Fruit fly (Drosophila melanogaster) whole organism, prepupa: ENCODE measurements around the gene Cp18.

ENCODE experiments used
- CG10631 ChIP-seq: fragments of 200-800 bp; sonication (Bioruptor generic); optimal IDR thresholded peaks from 2 replicates; lab custom pipeline; 2016; ENCODE audit warnings: missing biosample characterization, missing genetic modification characterization
- CG11294 ChIP-seq: fragments of 200-800 bp; sonication (Bioruptor generic); IDR thresholded peaks from 2 replicates; pipeline ENCODE4 v1.3.6; 2022; ENCODE audit warnings: missing biosample characterization, missing genetic modification characterization
- CG15336 ChIP-seq: fragments of 200-800 bp; sonication (Bioruptor generic); IDR thresholded peaks from 2 replicates; pipeline ENCODE4 v1.3.6; 2022; ENCODE audit warnings: missing biosample characterization, missing genetic modification characterization
- CG1621 ChIP-seq: fragments of 200-800 bp; sonication (Bioruptor generic); optimal IDR thresholded peaks from 3 replicates; lab custom pipeline; 2018; ENCODE audit warnings: missing biosample characterization, mild to moderate bottlenecking, missing genetic modification characterization
- CG16779 ChIP-seq: fragments of 200-800 bp; sonication (Bioruptor generic); optimal IDR thresholded peaks from 3 replicates; lab custom pipeline; 2017; ENCODE audit warnings: missing biosample characterization, mild to moderate bottlenecking, missing genetic modification characterization
- CG3032 ChIP-seq: fragments of 200-800 bp; optimal IDR thresholded peaks from 2 replicates; lab custom pipeline; 2019; ENCODE audit warnings: missing biosample characterization, mild to moderate bottlenecking, missing genetic modification characterization, moderate library complexity
- CG34406 ChIP-seq: fragments of 200-800 bp; sonication (Bioruptor generic); optimal IDR thresholded peaks from 3 replicates; lab custom pipeline; 2016; ENCODE audit warnings: missing biosample characterization, missing genetic modification characterization
- CG3919 ChIP-seq: fragments of 200-800 bp; sonication (Bioruptor generic); optimal IDR thresholded peaks from 3 replicates; lab custom pipeline; 2016; ENCODE audit warnings: missing biosample characterization, missing genetic modification characterization
- CG4318 ChIP-seq: fragments of 200-800 bp; sonication (Bioruptor generic); optimal IDR thresholded peaks from 3 replicates; lab custom pipeline; 2017; ENCODE audit warnings: missing biosample characterization, mild to moderate bottlenecking, missing genetic modification characterization
- CG6163 ChIP-seq: fragments of 200-800 bp; sonication (Bioruptor generic); IDR thresholded peaks from 3 replicates; pipeline ENCODE4 v1.3.6; 2022; ENCODE audit warnings: missing biosample characterization, missing genetic modification characterization
- CG6792 ChIP-seq: fragments of 200-800 bp; sonication (Bioruptor generic); optimal IDR thresholded peaks from 3 replicates; lab custom pipeline; 2016; ENCODE audit warnings: missing biosample characterization, missing genetic modification characterization
- CG6808 ChIP-seq: fragments of 200-800 bp; sonication (Bioruptor generic); optimal IDR thresholded peaks from 3 replicates; lab custom pipeline; 2017; ENCODE audit warnings: missing biosample characterization, missing genetic modification characterization, mild to moderate bottlenecking, moderate library complexity, missing genetic modification reagents
- CG7368 ChIP-seq: fragments of 200-800 bp; sonication (Bioruptor generic); optimal IDR thresholded peaks from 3 replicates; lab custom pipeline; 2016; ENCODE audit warnings: missing biosample characterization, missing genetic modification characterization
- CG8119 ChIP-seq: fragments of 200-800 bp; sonication (Bioruptor generic); IDR thresholded peaks from 3 replicates; pipeline ENCODE4 v1.3.6; 2022; ENCODE audit warnings: missing biosample characterization, missing genetic modification characterization
- CG8319 ChIP-seq: fragments of 200-800 bp; sonication (Bioruptor generic); optimal IDR thresholded peaks from 3 replicates; lab custom pipeline; 2016; ENCODE audit warnings: missing biosample characterization, missing genetic modification characterization
- CG8632 ChIP-seq: fragments of 200-800 bp; sonication (Bioruptor generic); optimal IDR thresholded peaks from 3 replicates; lab custom pipeline; 2016; ENCODE audit warnings: missing biosample characterization, missing genetic modification characterization
- Eip75B ChIP-seq: fragments of 200-800 bp; sonication (Bioruptor generic); optimal IDR thresholded peaks from 3 replicates; lab custom pipeline; 2016; ENCODE audit warnings: missing biosample characterization, missing genetic modification characterization
- Eip78C ChIP-seq: fragments of 200-800 bp; sonication (Bioruptor generic); peaks from one replicate; lab custom pipeline; 2016; ENCODE audit warnings: missing biosample characterization, missing genetic modification characterization
- Eip93F ChIP-seq: fragments of 200-800 bp; sonication (Bioruptor generic); optimal IDR thresholded peaks from 2 replicates; lab custom pipeline; 2016; ENCODE audit warnings: missing biosample characterization, mild to moderate bottlenecking, missing genetic modification characterization
- Ets21C ChIP-seq: fragments of 200-800 bp; sonication (Bioruptor generic); optimal IDR thresholded peaks from 3 replicates; lab custom pipeline; 2016; ENCODE audit warnings: missing biosample characterization, missing genetic modification characterization
- Ets96B ChIP-seq: fragments of 200-800 bp; optimal IDR thresholded peaks from 2 replicates; lab custom pipeline; 2019; ENCODE audit warnings: missing biosample characterization, mild to moderate bottlenecking, missing genetic modification characterization, moderate library complexity
- Hr38 ChIP-seq: sonication (Bioruptor generic); optimal IDR thresholded peaks from 2 replicates; lab custom pipeline; 2016; ENCODE audit warnings: missing biosample characterization, missing genetic modification characterization
- Hr4 ChIP-seq: fragments of 200-800 bp; sonication (Bioruptor generic); optimal IDR thresholded peaks from 3 replicates; lab custom pipeline; 2016; ENCODE audit warnings: missing biosample characterization, missing genetic modification characterization
- Lpt ChIP-seq: fragments of 200-800 bp; sonication (Bioruptor generic); optimal IDR thresholded peaks from 3 replicates; lab custom pipeline; 2016; ENCODE audit warnings: missing biosample characterization, missing genetic modification characterization
- OdsH ChIP-seq: fragments of 200-800 bp; sonication (Bioruptor generic); optimal IDR thresholded peaks from 3 replicates; lab custom pipeline; 2016; ENCODE audit warnings: missing biosample characterization, missing genetic modification characterization
- Smox ChIP-seq: fragments of 200-800 bp; sonication (Bioruptor generic); optimal IDR thresholded peaks from 3 replicates; lab custom pipeline; 2016; ENCODE audit warnings: missing biosample characterization, missing genetic modification characterization
- Sox14 ChIP-seq: fragments of 200-800 bp; sonication (Bioruptor generic); optimal IDR thresholded peaks from 3 replicates; lab custom pipeline; 2016; ENCODE audit warnings: missing biosample characterization, missing genetic modification characterization
- achi ChIP-seq: fragments of 200-800 bp; sonication (Bioruptor generic); optimal IDR thresholded peaks from 3 replicates; lab custom pipeline; 2016; ENCODE audit warnings: missing biosample characterization, missing genetic modification characterization
- acj6 ChIP-seq: fragments of 200-800 bp; sonication (Bioruptor generic); optimal IDR thresholded peaks from 3 replicates; lab custom pipeline; 2016; ENCODE audit warnings: missing biosample characterization, missing genetic modification characterization
- cyc ChIP-seq: fragments of 200-800 bp; sonication (Bioruptor generic); optimal IDR thresholded peaks from 3 replicates; lab custom pipeline; 2016; ENCODE audit warnings: missing biosample characterization, missing genetic modification characterization
- eg ChIP-seq: fragments of 200-800 bp; sonication (Bioruptor generic); IDR thresholded peaks from 3 replicates; pipeline ENCODE4 v1.3.6; 2022; ENCODE audit warnings: missing biosample characterization, missing genetic modification characterization
- esn ChIP-seq: fragments of 200-800 bp; sonication (Bioruptor generic); optimal IDR thresholded peaks from 2 replicates; lab custom pipeline; 2016; ENCODE audit warnings: missing biosample characterization, mild to moderate bottlenecking, missing genetic modification characterization, moderate library complexity
- fd59A ChIP-seq: fragments of 200-800 bp; sonication (Bioruptor generic); optimal IDR thresholded peaks from 2 replicates; lab custom pipeline; 2017; ENCODE audit warnings: missing biosample characterization, mild to moderate bottlenecking, missing genetic modification characterization, missing genetic modification reagents
- fkh ChIP-seq: fragments of 200-800 bp; sonication (Bioruptor generic); optimal IDR thresholded peaks from 3 replicates; lab custom pipeline; 2017; ENCODE audit warnings: missing biosample characterization, mild to moderate bottlenecking, missing genetic modification characterization, moderate library complexity
- lz ChIP-seq: fragments of 200-800 bp; sonication (Bioruptor generic); optimal IDR thresholded peaks from 3 replicates; lab custom pipeline; 2016; ENCODE audit warnings: missing biosample characterization, missing genetic modification characterization
- salr ChIP-seq, 2 experiments: fragments of 200-800 bp; sonication (Bioruptor generic); optimal IDR thresholded peaks; 3 replicates each; lab custom pipeline; 2016 to 2018; ENCODE audit warnings: missing biosample characterization in 2 of 2, missing genetic modification characterization in 2 of 2, mild to moderate bottlenecking in 1 of 2
- spab ChIP-seq: fragments of 200-800 bp; sonication (Bioruptor generic); optimal IDR thresholded peaks from 2 replicates; lab custom pipeline; 2017; ENCODE audit warnings: missing biosample characterization, mild to moderate bottlenecking, missing genetic modification characterization, missing genetic modification reagents
- ss ChIP-seq, 2 experiments: fragments of 200-800 bp; sonication (Bioruptor generic); optimal IDR thresholded peaks; 2 replicates in 1 of 2; 3 replicates in 1 of 2; lab custom pipeline; 2017 to 2018; ENCODE audit warnings: mild to moderate bottlenecking in 2 of 2, missing biosample characterization in 2 of 2, missing genetic modification characterization in 2 of 2, moderate library complexity in 1 of 2
- svp ChIP-seq: fragments of 200-800 bp; sonication (Bioruptor generic); peaks from one replicate; lab custom pipeline; 2016; ENCODE audit warnings: missing biosample characterization, missing genetic modification characterization
- topi ChIP-seq: fragments of 200-800 bp; sonication (Bioruptor generic); optimal IDR thresholded peaks from 3 replicates; lab custom pipeline; 2016; ENCODE audit warnings: missing biosample characterization, missing genetic modification characterization
- vri ChIP-seq: fragments of 200-800 bp; sonication (Bioruptor generic); optimal IDR thresholded peaks from 3 replicates; lab custom pipeline; 2016; ENCODE audit warnings: missing biosample characterization, mild to moderate bottlenecking, missing genetic modification characterization

Cp18 gene

DNA sequence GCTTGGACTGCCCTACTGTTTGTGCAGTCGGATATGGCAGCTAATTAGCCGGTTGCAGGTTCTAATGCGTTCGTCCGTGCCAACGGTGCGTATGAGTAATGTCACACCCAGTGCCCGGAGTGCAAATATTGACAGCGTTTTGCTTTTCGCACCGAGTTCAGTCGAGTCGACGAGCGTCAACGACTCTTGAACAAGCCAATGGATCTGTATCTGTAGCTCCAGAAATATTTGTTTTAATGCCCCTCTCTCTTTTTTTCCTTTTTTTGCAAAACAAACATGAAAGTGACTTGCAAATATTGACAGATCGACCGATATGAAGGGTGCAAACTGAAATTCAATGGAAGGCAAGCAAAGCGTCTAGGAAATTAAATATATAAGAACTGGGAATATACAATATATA lies 24.1 kb upstream of the Cp18 start (continued):
- TF ChIP-seq CG1621 (tag; lab: Kevin White, UChicago) = peak; percentile 59
- peak; percentile 55 for TF ChIP-seq Smox (GFP tag; lab: Kevin White, UChicago)
- TF ChIP-seq topi (GFP tag; lab: Kevin White, UChicago) = peak; percentile 53
- peak; percentile 36 for TF ChIP-seq CG8319 (GFP tag; lab: Kevin White, UChicago)
- peak; percentile 9 for TF ChIP-seq Lpt (GFP tag; lab: Kevin White, UChicago)
- peak; percentile 67 for TF ChIP-seq CG10631
- TF ChIP-seq Ets96B = peak; percentile 54
- TF ChIP-seq CG6792 = peak; percentile 66
- peak; percentile 51 for TF ChIP-seq lz (GFP tag; lab: Kevin White, UChicago)
- peak; percentile 56 for TF ChIP-seq acj6
- no peak for TF ChIP-seq Hr38 (GFP tag; lab: Kevin White, UChicago)
- peak; percentile 36; the same call in 1 of the 2 replicates for TF ChIP-seq CG11294 (GFP tag; lab: Robert Waterston, UW)
- TF ChIP-seq CG3032 (tag; lab: Kevin White, UChicago) = peak; percentile 46
- TF ChIP-seq Ets21C = peak; percentile 1
- TF ChIP-seq svp (GFP tag; lab: Kevin White, UChicago) = peak; percentile 74
- TF ChIP-seq CG16779 = peak; percentile 36
- TF ChIP-seq CG7368 (GFP tag; lab: Kevin White, UChicago) = peak; percentile 66
- peak; percentile 50 for TF ChIP-seq fkh (GFP tag; lab: Kevin White, UChicago)
- TF ChIP-seq spab (GFP tag; lab: Kevin White, UChicago) = peak; percentile 72
- TF ChIP-seq eg (GFP tag; lab: Robert Waterston, UW) = peak; percentile 52; the same call in 1 of the 3 replicates
- TF ChIP-seq CG4318 (GFP tag; lab: Kevin White, UChicago) = no peak

DNA sequence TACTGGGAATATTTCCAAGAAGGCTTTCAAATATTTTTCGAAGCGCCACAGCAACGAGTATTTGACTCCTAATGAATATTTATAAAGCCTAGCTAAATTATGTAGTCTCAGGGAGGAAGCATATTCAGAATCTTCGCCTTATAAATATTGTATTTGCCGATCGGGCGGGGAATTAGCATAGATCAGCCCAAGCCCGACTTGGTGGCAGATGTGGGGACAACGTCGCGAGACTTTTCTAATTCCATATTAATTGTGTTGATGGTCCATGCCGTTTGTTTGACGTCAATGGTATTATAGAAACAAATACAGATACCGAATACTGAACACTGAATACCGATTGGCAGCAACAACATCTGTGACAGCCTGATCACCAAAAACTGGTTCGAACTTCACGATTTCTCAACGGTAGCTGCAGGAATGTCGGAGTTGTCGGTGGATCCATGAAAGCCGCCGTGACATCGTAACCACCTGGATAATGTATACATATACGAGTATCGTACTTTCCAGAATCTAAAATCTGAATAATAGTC lies 22.8 kb upstream of the Cp18 start:
- TF ChIP-seq Hr4 (no peak), svp (GFP tag; lab: Kevin White, UChicago) (peak; percentile 6)
- TF ChIP-seq, all 60 proteins: peak for 1

DNA sequence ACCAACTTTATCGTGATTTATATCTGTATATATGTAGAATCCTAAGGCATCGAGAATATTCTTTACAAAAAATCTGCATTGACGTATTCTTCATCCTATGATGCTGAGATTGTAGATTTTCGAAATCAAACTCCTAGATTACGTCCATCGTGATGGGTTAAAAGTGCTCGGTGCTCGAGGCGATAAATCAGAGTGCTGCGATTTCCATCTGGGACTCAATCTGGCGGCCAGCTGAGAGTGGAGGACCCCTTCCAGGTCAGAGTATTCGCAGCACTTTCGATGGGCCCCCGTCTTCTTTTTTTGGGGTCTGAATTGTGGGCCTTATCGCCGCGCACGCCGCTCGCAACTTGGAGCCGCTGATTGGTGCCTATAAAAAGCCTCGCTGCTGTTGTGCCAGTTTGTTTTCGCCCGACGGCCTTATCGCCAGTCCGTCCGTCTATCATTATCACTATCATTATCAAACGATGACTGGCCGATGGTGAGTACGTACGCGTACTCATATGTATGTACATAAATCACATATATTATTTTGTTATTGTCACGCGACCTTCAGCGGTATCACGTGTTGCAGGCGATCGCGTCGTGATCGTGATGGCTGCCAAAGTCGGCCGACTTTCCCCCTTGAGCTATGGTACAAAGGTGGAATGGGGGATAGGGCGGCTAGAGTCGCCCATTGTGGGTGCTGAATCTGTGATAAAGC lies 21.7 kb upstream of the Cp18 start:
- peak; percentile 58 for TF ChIP-seq Eip78C
- no peak for TF ChIP-seq OdsH (GFP tag; lab: Kevin White, UChicago)
- peak; percentile 21 for TF ChIP-seq CG6808 (GFP tag; lab: Kevin White, UChicago)
- TF ChIP-seq fkh (GFP tag; lab: Kevin White, UChicago) = peak; percentile 44
- TF ChIP-seq vri (GFP tag; lab: Kevin White, UChicago) = peak; percentile 63
- TF ChIP-seq svp (GFP tag; lab: Kevin White, UChicago) = peak; percentile 96
- peak; percentile 48 for TF ChIP-seq Eip93F
- TF ChIP-seq ss (GFP tag; optimal IDR thresholded peaks at IDR 0.05; lab: Kevin White, UChicago) = peak; percentile 30 to 36
- TF ChIP-seq CG34406 = no peak
- TF ChIP-seq salr (GFP tag; optimal IDR thresholded peaks at IDR 0.05; lab: Kevin White, UChicago) = no peak
- peak; percentile 13 for TF ChIP-seq Sox14 (GFP tag; lab: Kevin White, UChicago)

DNA sequence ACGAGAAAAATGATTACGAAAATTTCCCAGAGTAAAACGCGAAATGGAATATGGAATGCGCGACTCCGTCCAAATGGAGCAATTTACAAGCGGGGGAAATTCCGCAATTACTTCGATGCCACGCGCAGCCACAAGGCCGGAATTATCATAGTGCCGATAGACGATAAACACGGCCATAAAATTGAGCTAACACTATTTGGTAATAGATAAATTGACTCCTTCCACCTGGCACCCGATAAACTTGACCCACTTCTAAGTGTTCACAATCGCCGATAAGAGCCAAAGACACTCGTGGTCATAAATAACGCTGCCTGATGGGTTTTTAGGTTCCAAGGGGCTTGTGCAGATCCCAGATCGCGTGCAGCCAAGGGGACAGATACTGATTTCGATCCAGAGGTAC lies 19.5 kb upstream of the Cp18 start:
- no peak for TF ChIP-seq achi (GFP tag; lab: Kevin White, UChicago)
- peak; percentile 0 for TF ChIP-seq fkh (GFP tag; lab: Kevin White, UChicago)

DNA sequence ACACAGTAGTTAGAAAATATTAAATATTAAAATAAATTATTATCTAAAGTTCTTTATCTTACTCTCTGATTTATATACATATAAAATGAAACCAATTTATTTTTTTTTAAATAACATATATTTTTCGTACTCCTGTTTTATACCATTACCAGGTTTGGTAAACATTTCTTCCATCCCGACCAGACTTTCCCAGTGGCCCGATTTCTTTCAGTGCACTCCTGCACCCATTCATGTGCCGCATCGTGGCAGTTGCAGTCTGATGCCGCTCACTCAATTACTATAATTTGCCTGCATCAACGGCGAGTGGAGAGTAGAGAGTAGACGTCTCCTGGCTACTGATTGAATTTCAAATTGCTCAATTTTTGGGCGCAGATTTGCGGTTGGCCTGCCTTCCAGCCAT lies 18.8 kb upstream of the Cp18 start:
- peak; percentile 31 for TF ChIP-seq OdsH (GFP tag; lab: Kevin White, UChicago)
- no peak for TF ChIP-seq fd59A
- peak; percentile 79 for TF ChIP-seq Eip78C
- TF ChIP-seq esn (GFP tag; lab: Kevin White, UChicago) = peak; percentile 37
- TF ChIP-seq cyc = peak; percentile 11
- TF ChIP-seq ss (GFP tag; optimal IDR thresholded peaks at IDR 0.05; lab: Kevin White, UChicago) = peak in 1 of 2 experiments; percentile 22
- TF ChIP-seq CG15336 (GFP tag; lab: Robert Waterston, UW) = no peak
- TF ChIP-seq CG34406 = peak; percentile 28
- TF ChIP-seq CG3919 (GFP tag; lab: Kevin White, UChicago) = peak; percentile 37
- TF ChIP-seq CG8632 (GFP tag; lab: Kevin White, UChicago) = peak; percentile 22
- peak; percentile 30 for TF ChIP-seq CG3032 (tag; lab: Kevin White, UChicago)
- TF ChIP-seq CG6163 (GFP tag; lab: Robert Waterston, UW) = 0 out of 3 replicates have a peak, but pooled peaks have one; percentile 43
- no peak for TF ChIP-seq CG6808 (GFP tag; lab: Kevin White, UChicago)
- no peak for TF ChIP-seq vri (GFP tag; lab: Kevin White, UChicago)
- peak; percentile 10 for TF ChIP-seq achi (GFP tag; lab: Kevin White, UChicago)
- TF ChIP-seq acj6 = peak; percentile 13
- no peak for TF ChIP-seq CG7368 (GFP tag; lab: Kevin White, UChicago)
- no peak for TF ChIP-seq CG8119 (GFP tag; lab: Robert Waterston, UW)
- TF ChIP-seq CG4318 (GFP tag; lab: Kevin White, UChicago) = no peak
- peak; percentile 18 for TF ChIP-seq Smox (GFP tag; lab: Kevin White, UChicago)
- no peak for TF ChIP-seq Eip75B (GFP tag; lab: Kevin White, UChicago)
- peak; percentile 71 for TF ChIP-seq svp (GFP tag; lab: Kevin White, UChicago)
- TF ChIP-seq eg (GFP tag; lab: Robert Waterston, UW) = 0 out of 3 replicates have a peak, but pooled peaks have one; percentile 15
